Fruit fly (Drosophila melanogaster): ENCODE results near the gene ND-B14.5B.

Gene ND-B14.5B

dm6 chr2L:3114132-3114531, 31.5 kb downstream of the ND-B14.5B start (continued):
- peak; percentile 25 for TF ChIP-seq nau (GFP tag; optimal IDR thresholded peaks at IDR 0.05)
- TF ChIP-seq CG12769 (tag; optimal IDR thresholded peaks at IDR 0.05) = peak; percentile 51
- no peak for TF ChIP-seq CG7928 (GFP tag; optimal IDR thresholded peaks at IDR 0.05)
- peak; percentile 18 for TF ChIP-seq caup (GFP tag; optimal IDR thresholded peaks at IDR 0.05; ENCODE audit: severe bottlenecking)
- no peak for TF ChIP-seq Atf-2 (GFP tag; optimal IDR thresholded peaks at IDR 0.05)
- TF ChIP-seq da (GFP tag; optimal IDR thresholded peaks at IDR 0.05) = peak; percentile 1
- TF ChIP-seq Dll (GFP tag; IDR thresholded peaks at IDR 0.05; ENCODE audit: partially characterized antibody) = no peak
- 0 out of 3 replicates have a peak, but pooled peaks have one; percentile 8 for TF ChIP-seq otp (GFP tag; IDR thresholded peaks at IDR 0.05)
- no peak for TF ChIP-seq Drgx (GFP tag; IDR thresholded peaks at IDR 0.05)
- TF ChIP-seq peb (GFP tag; IDR thresholded peaks at IDR 0.05) = no peak
- TF ChIP-seq odd (GFP tag; optimal IDR thresholded peaks at IDR 0.05) = peak; percentile 26
- peak; percentile 4 for TF ChIP-seq CG15011 (GFP tag; optimal IDR thresholded peaks at IDR 0.05)
- TF ChIP-seq CG17359 (tag; optimal IDR thresholded peaks at IDR 0.05) = peak; percentile 0
- TF ChIP-seq Fer1 (GFP tag; optimal IDR thresholded peaks at IDR 0.05) = peak; percentile 8
- no peak for TF ChIP-seq CG10209 (GFP tag; optimal IDR thresholded peaks at IDR 0.05)

DNA sequence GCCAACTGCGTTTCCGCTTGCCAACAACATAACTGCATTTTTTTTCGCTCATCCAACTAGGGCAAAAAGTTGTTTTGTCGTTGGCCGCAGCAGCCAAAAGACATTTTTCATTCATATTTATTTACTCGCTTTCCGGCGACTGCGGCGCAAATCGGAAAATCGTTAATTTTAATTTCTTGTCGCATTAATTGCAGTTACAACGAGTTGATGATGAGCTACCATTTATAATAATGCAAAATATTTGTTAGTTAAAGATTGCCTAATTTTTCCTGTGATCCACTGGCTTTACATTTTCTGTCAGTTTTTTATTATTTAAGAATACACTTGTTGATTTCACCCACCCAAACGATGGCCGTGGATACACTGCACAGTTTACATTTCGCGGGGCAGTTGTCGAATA, 36.3 kb downstream of the ND-B14.5B start, which contains the start of gene PpD6:
PpD6 (plus strand) TSS at position 301 of the 400 bp plus-strand sequence.
- TF ChIP-seq Dek (tag; optimal IDR thresholded peaks at IDR 0.05) (no peak), Antp (GFP tag; optimal IDR thresholded peaks at IDR 0.05) (no peak), CG18764 (GFP tag; optimal IDR thresholded peaks at IDR 0.05) (no peak), Dad (GFP tag; optimal IDR thresholded peaks at IDR 0.05) (no peak), Hand (GFP tag; optimal IDR thresholded peaks at IDR 0.05) (no peak), CG2712 (tag; optimal IDR thresholded peaks at IDR 0.05) (no peak), br (optimal IDR thresholded peaks at IDR 0.05) (no peak), tna (GFP tag; IDR thresholded peaks at IDR 0.05; ENCODE audit: partially characterized antibody) (no peak), Jarid2 (GFP tag; optimal IDR thresholded peaks at IDR 0.05) (no peak), sim (GFP tag; IDR thresholded peaks at IDR 0.05) (no peak)

- TF ChIP-seq lola (GFP tag; optimal IDR thresholded peaks at IDR 0.05) (peak in 1 of 3 experiments; percentile 51), CG17802 (tag; optimal IDR thresholded peaks at IDR 0.05) (no peak), CG13424 (tag; optimal IDR thresholded peaks at IDR 0.05) (no peak), CG10431 (GFP tag; optimal IDR thresholded peaks at IDR 0.05) (no peak), ci (GFP tag; IDR thresholded peaks at IDR 0.05) (0 out of 3 replicates have a peak, but pooled peaks have one; percentile 16), gem (tag; optimal IDR thresholded peaks at IDR 0.05) (no peak), ttk (GFP tag; IDR thresholded peaks at IDR 0.05) (no peak), CG34376 (GFP tag; optimal IDR thresholded peaks at IDR 0.05) (no peak), CG4820 (GFP tag; optimal IDR thresholded peaks at IDR 0.05) (no peak), chif (GFP tag; optimal IDR thresholded peaks at IDR 0.05) (no peak), CG16779 (GFP tag; IDR thresholded peaks at IDR 0.05) (0 out of 2 replicates have a peak, but pooled peaks have one; percentile 5), jing (GFP tag; optimal IDR thresholded peaks at IDR 0.05) (no peak), br (optimal IDR thresholded peaks at IDR 0.05) (no peak), CG8290 (GFP tag; optimal IDR thresholded peaks at IDR 0.05) (no peak), CG8290 (tag; optimal IDR thresholded peaks at IDR 0.05) (peak; percentile 14 to 70), emc (GFP tag; optimal IDR thresholded peaks at IDR 0.05) (no peak), Med (GFP tag) (peak; percentile 53), CG11398 (GFP tag; optimal IDR thresholded peaks at IDR 0.05) (no peak), Stat92E (GFP tag; optimal IDR thresholded peaks at IDR 0.05) (peak in 1 of 3 experiments; percentile 40), ash1 (GFP tag; optimal IDR thresholded peaks at IDR 0.05) (no peak), Bgb (GFP tag; IDR thresholded peaks at IDR 0.05; ENCODE audit: partially characterized antibody) (peak; percentile 36; the same call in 1 of the 2 replicates), Neu2 (GFP tag; optimal IDR thresholded peaks at IDR 0.05; ENCODE audit: borderline replicate concordance) (no peak), CG17912 (GFP tag; optimal IDR thresholded peaks at IDR 0.05) (peak; percentile 22)
These were observed 37.5 kb downstream of the ND-B14.5B start for dm6 chr2L:3107988-3108678.

All from whole organism, embryonic.